Fruit fly (Drosophila melanogaster) whole organism, embryonic: Measurements from ENCODE around the gene Sk2.

Experiments
- BtbVII ChIP-seq: fragments of 200-800 bp; sonication (Bioruptor generic); optimal IDR thresholded peaks from 3 replicates; lab custom pipeline; 2017; ENCODE audit warnings: missing biosample characterization, mild to moderate bottlenecking, missing genetic modification characterization
- Bteb2 ChIP-seq: fragments of 200-800 bp; sonication (Bioruptor generic); optimal IDR thresholded peaks from 2 replicates; lab custom pipeline; 2016; ENCODE audit warnings: missing biosample characterization, missing genetic modification characterization
- CG10267 ChIP-seq: fragments of 200-800 bp; sonication (Bioruptor generic); optimal IDR thresholded peaks from 2 replicates; lab custom pipeline; 2018; ENCODE audit warnings: missing biosample characterization, mild to moderate bottlenecking, missing genetic modification characterization, moderate library complexity
- CG11695 ChIP-seq: fragments of 200-800 bp; sonication (Bioruptor generic); IDR thresholded peaks from 3 replicates; pipeline ENCODE4 v1.3.6; 2022; ENCODE audit warnings: missing biosample characterization, missing genetic modification characterization
- CG12391 ChIP-seq: fragments of 200-800 bp; sonication (Bioruptor generic); optimal IDR thresholded peaks from 3 replicates; lab custom pipeline; 2018; ENCODE audit warnings: missing biosample characterization, mild to moderate bottlenecking, missing genetic modification characterization, moderate library complexity
- CG14965 ChIP-seq: fragments of 200-800 bp; sonication (Bioruptor generic); optimal IDR thresholded peaks from 2 replicates; lab custom pipeline; 2016; ENCODE audit warnings: missing biosample characterization, missing genetic modification characterization, borderline replicate concordance
- CG15269 ChIP-seq: fragments of 200-800 bp; sonication (Bioruptor generic); optimal IDR thresholded peaks from 2 replicates; lab custom pipeline; 2018; ENCODE audit warnings: missing biosample characterization, mild to moderate bottlenecking, missing genetic modification characterization, moderate library complexity
- CG16779 ChIP-seq: fragments of 200-800 bp; sonication (Bioruptor generic); IDR thresholded peaks from 2 replicates; pipeline ENCODE4 v1.3.6; 2022; ENCODE audit warnings: missing biosample characterization, missing genetic modification characterization
- CG17359 ChIP-seq: fragments of 200-800 bp; sonication (Bioruptor generic); optimal IDR thresholded peaks from 3 replicates; lab custom pipeline; 2018; ENCODE audit warnings: missing biosample characterization, mild to moderate bottlenecking, missing genetic modification characterization, moderate library complexity
- CG17912 ChIP-seq: fragments of 200-800 bp; sonication (Bioruptor generic); optimal IDR thresholded peaks from 2 replicates; lab custom pipeline; 2018; ENCODE audit warnings: missing biosample characterization, mild to moderate bottlenecking, missing genetic modification characterization
- CG1832 ChIP-seq: fragments of 200-800 bp; sonication (Bioruptor generic); optimal IDR thresholded peaks from 2 replicates; lab custom pipeline; 2017; ENCODE audit warnings: missing biosample characterization, mild to moderate bottlenecking, missing genetic modification characterization, inconsistent platforms
- CG34422 ChIP-seq: fragments of 200-800 bp; sonication (Bioruptor generic); IDR thresholded peaks from 3 replicates; pipeline ENCODE4 v1.3.6; 2022; ENCODE audit warnings: missing biosample characterization, missing genetic modification characterization
- CG3995 ChIP-seq: fragments of 200-800 bp; sonication (Bioruptor generic); optimal IDR thresholded peaks from 3 replicates; lab custom pipeline; 2016; ENCODE audit warnings: missing biosample characterization, missing genetic modification characterization
- CG4854 ChIP-seq: fragments of 200-800 bp; sonication (Bioruptor generic); optimal IDR thresholded peaks from 2 replicates; lab custom pipeline; 2016; ENCODE audit warnings: missing biosample characterization, missing genetic modification characterization, inconsistent platforms
- CG6254 ChIP-seq: fragments of 200-800 bp; sonication (Bioruptor generic); optimal IDR thresholded peaks from 3 replicates; lab custom pipeline; 2017; ENCODE audit warnings: mild to moderate bottlenecking, missing biosample characterization, missing genetic modification reagents, missing genetic modification characterization
- CG6765 ChIP-seq: fragments of 200-800 bp; sonication (Bioruptor generic); optimal IDR thresholded peaks from 3 replicates; lab custom pipeline; 2017; ENCODE audit warnings: missing biosample characterization, mild to moderate bottlenecking, missing genetic modification characterization
- CG7357 ChIP-seq: fragments of 200-800 bp; sonication (Bioruptor generic); IDR thresholded peaks from 3 replicates; pipeline ENCODE4 v1.3.6; 2022; ENCODE audit warnings: missing biosample characterization, missing genetic modification characterization
- CG9817 ChIP-seq: fragments of 200-800 bp; sonication (Bioruptor generic); optimal IDR thresholded peaks from 2 replicates; lab custom pipeline; 2018; ENCODE audit warnings: missing biosample characterization, mild to moderate bottlenecking, missing genetic modification characterization, moderate library complexity
- CG9876 ChIP-seq: fragments of 200-800 bp; sonication (Bioruptor generic); optimal IDR thresholded peaks from 2 replicates; lab custom pipeline; 2016; ENCODE audit warnings: missing biosample characterization, missing genetic modification characterization
- CoRest ChIP-seq: fragments of 200-800 bp; sonication (Bioruptor generic); optimal IDR thresholded peaks from 3 replicates; lab custom pipeline; 2018; ENCODE audit warnings: missing biosample characterization, mild to moderate bottlenecking, missing genetic modification characterization, moderate library complexity
- Dfd ChIP-seq, 2 experiments: fragments of >200 bp; optimal IDR thresholded peaks; 2 replicates each; lab custom pipeline; 2017; ENCODE audit warnings: missing biosample characterization in 2 of 2, missing genetic modification characterization in 2 of 2
- Ets97D ChIP-seq: fragments of 200-800 bp; sonication (Bioruptor generic); optimal IDR thresholded peaks from 3 replicates; lab custom pipeline; 2016; ENCODE audit warnings: missing biosample characterization, missing genetic modification characterization
- HLH54F ChIP-seq: fragments of 200-800 bp; sonication (Bioruptor generic); optimal IDR thresholded peaks from 3 replicates; lab custom pipeline; 2016; ENCODE audit warnings: missing biosample characterization, missing genetic modification characterization
- Hsf ChIP-seq: fragments of 200-800 bp; sonication (Bioruptor generic); optimal IDR thresholded peaks from 3 replicates; lab custom pipeline; 2016; ENCODE audit warnings: missing biosample characterization, missing genetic modification characterization
- Lpt ChIP-seq: fragments of >200 bp; optimal IDR thresholded peaks from 2 replicates; lab custom pipeline; 2018; ENCODE audit warnings: missing biosample characterization, missing genetic modification characterization
- Opbp ChIP-seq: fragments of 200-800 bp; sonication (Bioruptor generic); IDR thresholded peaks from 3 replicates; pipeline ENCODE4 v1.3.6; 2022; ENCODE audit warnings: missing biosample characterization, missing genetic modification characterization; ENCODE audit not compliant: partially characterized antibody
- PHDP ChIP-seq: fragments of 200-800 bp; sonication (Bioruptor generic); optimal IDR thresholded peaks from 3 replicates; lab custom pipeline; 2018; ENCODE audit warnings: missing biosample characterization, mild to moderate bottlenecking, missing genetic modification characterization, moderate library complexity
- Six4 ChIP-seq: fragments of 200-800 bp; sonication (Bioruptor generic); optimal IDR thresholded peaks from 2 replicates; lab custom pipeline; 2016; ENCODE audit warnings: missing biosample characterization, missing genetic modification characterization
- Vsx1 ChIP-seq: fragments of 200-800 bp; sonication (Bioruptor generic); optimal IDR thresholded peaks from 2 replicates; lab custom pipeline; 2017; ENCODE audit warnings: missing biosample characterization, mild to moderate bottlenecking, missing genetic modification characterization, missing genetic modification reagents
- Xrp1 ChIP-seq: fragments of 200-800 bp; sonication (Bioruptor generic); IDR thresholded peaks from 2 replicates; pipeline ENCODE4 v1.3.6; 2022; ENCODE audit warnings: missing biosample characterization, missing genetic modification characterization
- abd-A ChIP-seq: fragments of 200-800 bp; sonication (Bioruptor generic); optimal IDR thresholded peaks from 3 replicates; lab custom pipeline; 2019; ENCODE audit warnings: missing biosample characterization, mild to moderate bottlenecking, missing genetic modification characterization, moderate library complexity
- ase ChIP-seq: fragments of 200-800 bp; sonication (Bioruptor generic); IDR thresholded peaks from 3 replicates; pipeline ENCODE4 v1.3.6; 2022; ENCODE audit warnings: missing biosample characterization, missing genetic modification characterization
- bab2 ChIP-seq: fragments of 200-800 bp; sonication (Bioruptor generic); optimal IDR thresholded peaks from 2 replicates; lab custom pipeline; 2016; ENCODE audit warnings: missing biosample characterization, missing genetic modification characterization
- caup ChIP-seq: fragments of 200-800 bp; sonication (Bioruptor generic); optimal IDR thresholded peaks from 3 replicates; lab custom pipeline; 2017; ENCODE audit warnings: missing biosample characterization, mild to moderate bottlenecking, missing genetic modification characterization, moderate library complexity; ENCODE audit not compliant: severe bottlenecking
- dan ChIP-seq: fragments of 200-800 bp; sonication (Bioruptor generic); IDR thresholded peaks from 2 replicates; pipeline ENCODE4 v1.3.6; 2022; ENCODE audit warnings: missing biosample characterization, missing genetic modification characterization
- esg ChIP-seq: fragments of 200-800 bp; sonication (Bioruptor generic); conservative IDR thresholded peaks from 2 replicates; pipeline ENCODE4 v1.3.6; 2022; ENCODE audit warnings: missing biosample characterization, missing genetic modification characterization
- fu2 ChIP-seq: fragments of 200-800 bp; sonication (Bioruptor generic); optimal IDR thresholded peaks from 2 replicates; lab custom pipeline; 2016; ENCODE audit warnings: missing biosample characterization, missing genetic modification characterization
- hbn ChIP-seq: fragments of 200-800 bp; sonication (Bioruptor generic); IDR thresholded peaks from 2 replicates; pipeline ENCODE4 v1.3.6; 2022; ENCODE audit warnings: missing biosample characterization, missing genetic modification characterization; ENCODE audit not compliant: partially characterized antibody
- her ChIP-seq: fragments of 200-800 bp; sonication (Bioruptor generic); optimal IDR thresholded peaks from 2 replicates; lab custom pipeline; 2016; ENCODE audit warnings: missing biosample characterization, missing genetic modification characterization
- klu ChIP-seq: fragments of 200-800 bp; sonication (Bioruptor generic); IDR thresholded peaks from 2 replicates; pipeline ENCODE4 v1.3.6; 2022; ENCODE audit warnings: missing biosample characterization, missing genetic modification characterization
- mirr ChIP-seq: fragments of 200-800 bp; sonication (Bioruptor generic); optimal IDR thresholded peaks from 3 replicates; lab custom pipeline; 2018; ENCODE audit warnings: missing biosample characterization, mild to moderate bottlenecking, missing genetic modification characterization
- peb ChIP-seq: fragments of 200-800 bp; sonication (Bioruptor generic); IDR thresholded peaks from 2 replicates; pipeline ENCODE4 v1.3.6; 2022; ENCODE audit warnings: missing biosample characterization, missing genetic modification characterization
- repo ChIP-seq: fragments of 200-800 bp; sonication (Bioruptor generic); optimal IDR thresholded peaks from 2 replicates; lab custom pipeline; 2016; ENCODE audit warnings: missing biosample characterization, missing genetic modification characterization
- slbo ChIP-seq: fragments of 200-800 bp; sonication (Bioruptor generic); IDR thresholded peaks from 2 replicates; pipeline ENCODE4 v1.3.6; 2022; ENCODE audit warnings: missing biosample characterization, missing genetic modification characterization
- ssp ChIP-seq: fragments of 200-800 bp; sonication (Bioruptor generic); IDR thresholded peaks from 2 replicates; pipeline ENCODE4 v1.3.6; 2022; ENCODE audit warnings: missing biosample characterization, missing genetic modification characterization
- stc ChIP-seq: fragments of 200-800 bp; sonication (Bioruptor generic); IDR thresholded peaks from 2 replicates; pipeline ENCODE4 v1.3.6; 2022; ENCODE audit warnings: missing biosample characterization, missing genetic modification characterization
- stwl ChIP-seq: fragments of 200-800 bp; sonication (Bioruptor generic); optimal IDR thresholded peaks from 3 replicates; lab custom pipeline; 2018; ENCODE audit warnings: missing biosample characterization, mild to moderate bottlenecking, missing genetic modification characterization, moderate library complexity
- tgo ChIP-seq: fragments of 200-800 bp; sonication (Bioruptor generic); IDR thresholded peaks from 3 replicates; pipeline ENCODE4 v1.3.6; 2022; ENCODE audit warnings: missing biosample characterization, missing genetic modification characterization
- wek ChIP-seq: fragments of 200-800 bp; sonication (Bioruptor generic); optimal IDR thresholded peaks from 3 replicates; lab custom pipeline; 2018; ENCODE audit warnings: missing biosample characterization, mild to moderate bottlenecking, missing genetic modification characterization, moderate library complexity

Sk2 gene

dm6 chr3L:3080084-3080994 is 33.5 kb downstream of the Sk2 start (continued):
- no peak for TF ChIP-seq Lpt (GFP tag; lab: Kevin White, UChicago)
- no peak for TF ChIP-seq ssp
- peak; percentile 40 for TF ChIP-seq abd-A (tag; lab: Kevin White, UChicago)
- TF ChIP-seq CG1832 (GFP tag; lab: Kevin White, UChicago): no peak
- TF ChIP-seq stwl (tag; lab: Kevin White, UChicago): no peak
- TF ChIP-seq Opbp (GFP tag; lab: Robert Waterston, UW): no peak
- peak; percentile 3 for TF ChIP-seq caup (GFP tag; lab: Kevin White, UChicago)
- TF ChIP-seq her (GFP tag; lab: Kevin White, UChicago): no peak
- TF ChIP-seq dan (GFP tag; lab: Robert Waterston, UW): no peak
- no peak for TF ChIP-seq peb (GFP tag; lab: Robert Waterston, UW)
- TF ChIP-seq ase: peak; percentile 43; the same call in 1 of the 3 replicates
- no peak for TF ChIP-seq CG16779 (GFP tag; lab: Robert Waterston, UW)
- TF ChIP-seq CG9817: no peak
- no peak for TF ChIP-seq Ets97D (GFP tag; lab: Kevin White, UChicago)
- no peak for TF ChIP-seq CG17359 (tag; lab: Kevin White, UChicago)
- TF ChIP-seq HLH54F (GFP tag; lab: Kevin White, UChicago): no peak
- TF ChIP-seq Xrp1 (GFP tag; lab: Robert Waterston, UW): peak; percentile 42; the same call in 1 of the 2 replicates
- TF ChIP-seq bab2: peak; percentile 41
- peak; percentile 53 for TF ChIP-seq stc (GFP tag; lab: Robert Waterston, UW)
- TF ChIP-seq klu (GFP tag; lab: Robert Waterston, UW): no peak
- no peak for TF ChIP-seq fu2 (GFP tag; lab: Kevin White, UChicago)
- peak; percentile 45 for TF ChIP-seq Vsx1
- no peak for TF ChIP-seq CoRest (tag; lab: Kevin White, UChicago)
- no peak for TF ChIP-seq CG7357 (GFP tag; lab: Robert Waterston, UW)
- TF ChIP-seq wek: no peak
- no peak for TF ChIP-seq hbn (GFP tag; lab: Robert Waterston, UW)
- TF ChIP-seq CG15269 (tag; lab: Kevin White, UChicago): no peak
- peak; percentile 34 for TF ChIP-seq BtbVII
- no peak for TF ChIP-seq CG3995 (GFP tag; lab: Kevin White, UChicago)
- TF ChIP-seq Dfd (GFP tag; optimal IDR thresholded peaks at IDR 0.05; lab: Kevin White, UChicago): no peak
- TF ChIP-seq esg (GFP tag; lab: Robert Waterston, UW): no peak
- 0 out of 3 replicates have a peak, but pooled peaks have one; percentile 43 for TF ChIP-seq CG34422 (GFP tag; lab: Robert Waterston, UW)
- peak; percentile 66; the same call in 1 of the 3 replicates for TF ChIP-seq CG11695 (GFP tag; lab: Robert Waterston, UW)
- TF ChIP-seq PHDP (tag; lab: Kevin White, UChicago): no peak
- TF ChIP-seq CG9876 (GFP tag; lab: Kevin White, UChicago): no peak
- TF ChIP-seq Hsf (GFP tag; lab: Kevin White, UChicago): no peak
- TF ChIP-seq CG6254 (GFP tag; lab: Kevin White, UChicago): no peak
- no peak for TF ChIP-seq repo
- peak; percentile 95 for TF ChIP-seq mirr (GFP tag; lab: Kevin White, UChicago)
- TF ChIP-seq CG4854 (GFP tag; lab: Kevin White, UChicago): no peak
- TF ChIP-seq CG17912 (GFP tag; lab: Kevin White, UChicago): no peak
- TF ChIP-seq CG14965 (GFP tag; lab: Kevin White, UChicago): no peak
- no peak for TF ChIP-seq CG6765
- TF ChIP-seq slbo (GFP tag; lab: Robert Waterston, UW): peak; percentile 41; the same call in 1 of the 2 replicates
- peak; percentile 59; the same call in 2 of the 3 replicates for TF ChIP-seq tgo (GFP tag; lab: Robert Waterston, UW)
- no peak for TF ChIP-seq Bteb2 (GFP tag; lab: Kevin White, UChicago)
- no peak for TF ChIP-seq CG12391
- no peak for TF ChIP-seq Six4
- TF ChIP-seq CG10267 (tag; lab: Kevin White, UChicago): no peak
